Fruit fly (Drosophila melanogaster) whole organism, embryonic: Measurements from ENCODE around the gene CG7191.

ENCODE experiments used
- CG13123 ChIP-seq: fragments of 200-800 bp; sonication (Bioruptor generic); optimal IDR thresholded peaks from 2 replicates; lab custom pipeline; 2016; ENCODE audit warnings: missing biosample characterization, missing genetic modification characterization
- CG1603 ChIP-seq: fragments of 200-800 bp; sonication (Bioruptor generic); optimal IDR thresholded peaks from 2 replicates; lab custom pipeline; 2019; ENCODE audit warnings: missing biosample characterization, mild to moderate bottlenecking, missing genetic modification characterization, moderate library complexity
- chm ChIP-seq: fragments of 200-800 bp; sonication (Bioruptor generic); IDR thresholded peaks from 2 replicates; pipeline ENCODE4 v1.3.6; 2022; ENCODE audit warnings: missing biosample characterization, missing genetic modification characterization
- mam ChIP-seq: fragments of 200-800 bp; sonication (Bioruptor generic); optimal IDR thresholded peaks from 3 replicates; lab custom pipeline; 2016; ENCODE audit warnings: missing biosample characterization, missing genetic modification characterization
- p53 ChIP-seq: fragments of 200-800 bp; sonication (Bioruptor generic); optimal IDR thresholded peaks from 2 replicates; lab custom pipeline; 2016; ENCODE audit warnings: missing biosample characterization, missing genetic modification characterization
- pan ChIP-seq, 4 experiments: fragments of >200 bp in 3 of 4; fragments of 200-800 bp in 1 of 4; sonication (Bioruptor generic) in 1 of 4; optimal IDR thresholded peaks in 3 of 4; IDR thresholded peaks in 1 of 4; 2 replicates each; pipeline versions ENCODE4 v1.3.6 to Lab custom; 2017 to 2022; ENCODE audit warnings: missing biosample characterization in 2 of 4, missing genetic modification characterization in 2 of 4, mixed read lengths in 1 of 4
- tin ChIP-seq: fragments of 200-800 bp; sonication (Bioruptor generic); optimal IDR thresholded peaks from 3 replicates; lab custom pipeline; 2016; ENCODE audit warnings: missing biosample characterization, missing genetic modification characterization

- no peak for TF ChIP-seq chm (GFP tag; lab: Robert Waterston, UW)
- no peak for TF ChIP-seq pan (optimal IDR thresholded peaks at IDR 0.05; lab: Kevin White, UChicago)
- no peak for TF ChIP-seq pan (GFP tag; optimal IDR thresholded peaks at IDR 0.05 in 1 of 2, IDR thresholded peaks at IDR 0.05 in 1 of 2)
- no peak for TF ChIP-seq CG13123 (GFP tag; lab: Kevin White, UChicago)
- no peak for TF ChIP-seq mam (GFP tag; lab: Kevin White, UChicago)
- TF ChIP-seq CG1603 (tag; lab: Kevin White, UChicago), result no peak
- TF ChIP-seq p53, result no peak
- no peak for TF ChIP-seq tin (GFP tag; lab: Kevin White, UChicago)
These were observed 23.9 kb downstream of the CG7191 start for dm6 chr2L:7791356-7791738.
